Worm (Caenorhabditis elegans) whole organism, young adult: ENCODE measurements around the gene nhr-51.

Experiments
- F52B5.7 ChIP-seq: sonication (generic microtip); optimal IDR thresholded peaks from 2 replicates; lab custom pipeline; 2016; ENCODE audit warnings: mild to moderate bottlenecking, missing genetic modification characterization, missing compliant biosample characterization
- atf-7 ChIP-seq: sonication (generic microtip); optimal IDR thresholded peaks from 2 replicates; lab custom pipeline; 2017; ENCODE audit warnings: mild to moderate bottlenecking, missing genetic modification characterization, missing compliant biosample characterization
- gei-17 ChIP-seq: fragments of 200-800 bp; sonication (Bioruptor generic); optimal IDR thresholded peaks from 2 replicates; lab custom pipeline; 2018; ENCODE audit warnings: mild to moderate bottlenecking, missing genetic modification characterization, missing compliant biosample characterization
- him-1 ChIP-seq: sonication (generic microtip); optimal IDR thresholded peaks from 2 replicates; lab custom pipeline; 2016; ENCODE audit warnings: missing genotype, missing genetic modification reagents, missing genetic modification characterization, missing compliant biosample characterization
- sea-2 ChIP-seq: fragments of 200-800 bp; sonication (Bioruptor generic); IDR thresholded peaks from 2 replicates; pipeline ENCODE4 v1.3.6; 2022; ENCODE audit warnings: missing genetic modification characterization, missing compliant biosample characterization
- unc-62 ChIP-seq: fragments of 150-350 bp; optimal IDR thresholded peaks from 2 replicates; lab custom pipeline; 2014; ENCODE audit warnings: missing biosample characterization, missing genetic modification reagents, missing genetic modification characterization
- xnd-1 ChIP-seq: sonication (generic microtip); optimal IDR thresholded peaks from 2 replicates; lab custom pipeline; 2016; ENCODE audit warnings: missing genotype, missing genetic modification reagents, missing genetic modification characterization, missing compliant biosample characterization
- ztf-22 ChIP-seq: fragments of 200-800 bp; sonication (Bioruptor generic); optimal IDR thresholded peaks from 2 replicates; lab custom pipeline; 2018; ENCODE audit warnings: mild to moderate bottlenecking, missing genetic modification characterization, moderate library complexity, missing compliant biosample characterization
- ztf-26 ChIP-seq: sonication (generic microtip); optimal IDR thresholded peaks from 2 replicates; lab custom pipeline; 2017; ENCODE audit warnings: missing genetic modification characterization, missing compliant biosample characterization

DNA sequence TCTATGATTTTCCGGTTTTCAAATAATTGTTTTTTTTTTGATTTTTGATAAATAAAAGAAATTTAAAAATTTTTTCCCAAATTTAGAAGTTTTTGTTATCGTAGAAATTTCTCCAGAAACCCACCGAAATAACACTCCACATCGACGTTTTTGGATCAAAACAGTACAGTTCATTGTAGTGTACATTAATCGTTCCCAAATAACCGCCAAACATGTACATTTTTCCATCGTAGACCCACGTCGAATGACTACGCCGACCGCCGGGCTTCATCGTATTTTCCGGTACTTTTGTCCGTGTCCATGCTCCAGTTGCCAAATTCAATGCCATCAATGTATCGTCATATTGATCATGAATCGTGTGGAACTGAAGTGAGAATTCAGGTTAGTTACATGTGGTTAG lies 19.7 kb upstream of the nhr-51 start, which contains the start of gene F53E4.2:
- TF ChIP-seq ztf-22 (GFP tag; lab: Kevin White, UChicago) (no peak), ztf-26 (no peak), unc-62 (GFP tag; lab: Kevin White, UChicago) (no peak), him-1 (no peak), xnd-1 (no peak), gei-17 (GFP tag; lab: Kevin White, UChicago) (no peak), F52B5.7 (no peak), atf-7 (no peak), sea-2 (GFP tag; lab: Robert Waterston, UW) (no peak)
